Worm (Caenorhabditis elegans) whole organism, L1 larva: ENCODE measurements around the gene T05A7.6.

Experiments
- egl-27 ChIP-seq, 2 experiments: fragments of 150-350 bp in 1 of 2; sonication (generic microtip); optimal IDR thresholded peaks; 3 replicates each; lab custom pipeline; 2017 to 2018; ENCODE audit warnings: missing biosample characterization in 2 of 2, missing genetic modification characterization in 2 of 2, missing genetic modification reagents in 2 of 2
- elt-2 ChIP-seq: sonication (generic microtip); optimal IDR thresholded peaks from 2 replicates; lab custom pipeline; 2016; ENCODE audit warnings: missing genetic modification characterization, mild to moderate bottlenecking, inconsistent platforms, missing compliant biosample characterization, missing genetic modification reagents
- fos-1 ChIP-seq: fragments of 150-350 bp; optimal IDR thresholded peaks from 2 replicates; lab custom pipeline; 2014; ENCODE audit warnings: missing biosample characterization, missing genetic modification characterization
- jun-1 ChIP-seq: fragments of 150-350 bp; optimal IDR thresholded peaks from 2 replicates; lab custom pipeline; 2014; ENCODE audit warnings: missing biosample characterization, missing genetic modification reagents, missing genetic modification characterization
- mdl-1 ChIP-seq, 2 experiments: fragments of 150-350 bp; optimal IDR thresholded peaks; 2 replicates each; lab custom pipeline; 2014 to 2017; ENCODE audit warnings: missing biosample characterization in 2 of 2, missing genetic modification characterization in 2 of 2, inconsistent platforms in 1 of 2
- mep-1 ChIP-seq: fragments of 150-350 bp; optimal IDR thresholded peaks from 2 replicates; lab custom pipeline; 2014; ENCODE audit warnings: missing biosample characterization, missing genetic modification characterization
- nhr-19 ChIP-seq: fragments of 200-800 bp; sonication (Bioruptor generic); conservative IDR thresholded peaks from 2 replicates; pipeline ENCODE4 v1.3.6; 2022; ENCODE audit warnings: missing genetic modification characterization, missing compliant biosample characterization
- sox-4 ChIP-seq: sonication (generic microtip); optimal IDR thresholded peaks from 2 replicates; lab custom pipeline; 2016; ENCODE audit warnings: missing genetic modification characterization, missing compliant biosample characterization
- unc-130 ChIP-seq: fragments of 150-350 bp; optimal IDR thresholded peaks from 2 replicates; lab custom pipeline; 2017; ENCODE audit warnings: missing biosample characterization, missing genetic modification characterization, inconsistent platforms
- unc-62 ChIP-seq: fragments of 150-350 bp; optimal IDR thresholded peaks from 2 replicates; lab custom pipeline; 2014; ENCODE audit warnings: missing biosample characterization, missing genetic modification reagents, missing genetic modification characterization
- unc-98 ChIP-seq: fragments of 200-800 bp; sonication (Bioruptor generic); IDR thresholded peaks from 2 replicates; pipeline ENCODE4 v1.3.6; 2022; ENCODE audit warnings: missing genetic modification characterization, missing compliant biosample characterization
- ztf-4 ChIP-seq: fragments of 150-350 bp; optimal IDR thresholded peaks from 2 replicates; lab custom pipeline; 2014; ENCODE audit warnings: missing biosample characterization, missing genetic modification characterization

ce11 chrII:4631479-4631878 is 40.1 kb downstream of the T05A7.6 start:
- TF ChIP-seq ztf-4 (no peak), mep-1 (no peak), jun-1 (tag; lab: Kevin White, UChicago) (no peak), elt-2 (tag; lab: Kevin White, UChicago) (no peak), nhr-19 (no peak), unc-130 (no peak), unc-98 (GFP tag; lab: Robert Waterston, UW) (no peak), sox-4 (no peak), unc-62 (GFP tag; lab: Kevin White, UChicago) (no peak), fos-1 (no peak), egl-27 (tag; optimal IDR thresholded peaks at IDR 0.05; lab: Kevin White, UChicago) (no peak), mdl-1 (tag; optimal IDR thresholded peaks at IDR 0.05; lab: Kevin White, UChicago) (no peak)
